Fruit fly (Drosophila melanogaster) whole organism, embryonic: ENCODE results near the gene Mal-B2.

Experiments
- Abd-B ChIP-seq: fragments of 200-800 bp; sonication (Bioruptor generic); optimal IDR thresholded peaks from 2 replicates; lab custom pipeline; 2018; ENCODE audit warnings: missing biosample characterization, mild to moderate bottlenecking, missing genetic modification characterization, moderate library complexity
- Asciz ChIP-seq: fragments of 200-800 bp; sonication (Bioruptor generic); optimal IDR thresholded peaks from 2 replicates; lab custom pipeline; 2017; ENCODE audit warnings: missing biosample characterization, mild to moderate bottlenecking, missing genetic modification characterization, missing genetic modification reagents
- CG10431 ChIP-seq: fragments of 200-800 bp; sonication (Bioruptor generic); optimal IDR thresholded peaks from 3 replicates; lab custom pipeline; 2018; ENCODE audit warnings: missing biosample characterization, mild to moderate bottlenecking, missing genetic modification characterization
- CG10543 ChIP-seq: fragments of 200-800 bp; sonication (Bioruptor generic); optimal IDR thresholded peaks from 3 replicates; lab custom pipeline; 2017; ENCODE audit warnings: missing biosample characterization, mild to moderate bottlenecking, missing genetic modification characterization, moderate library complexity
- CG12942 ChIP-seq: fragments of 200-800 bp; sonication (Bioruptor generic); optimal IDR thresholded peaks from 3 replicates; lab custom pipeline; 2016; ENCODE audit warnings: missing biosample characterization, missing genetic modification characterization
- CG15514 ChIP-seq: fragments of 200-800 bp; sonication (Bioruptor generic); optimal IDR thresholded peaks from 3 replicates; lab custom pipeline; 2017; ENCODE audit warnings: missing biosample characterization, missing genetic modification characterization, mild to moderate bottlenecking, moderate library complexity, missing genetic modification reagents
- CG1603 ChIP-seq: fragments of 200-800 bp; sonication (Bioruptor generic); optimal IDR thresholded peaks from 2 replicates; lab custom pipeline; 2019; ENCODE audit warnings: missing biosample characterization, mild to moderate bottlenecking, missing genetic modification characterization, moderate library complexity
- CG16779 ChIP-seq: fragments of 200-800 bp; sonication (Bioruptor generic); IDR thresholded peaks from 2 replicates; pipeline ENCODE4 v1.3.6; 2022; ENCODE audit warnings: missing biosample characterization, missing genetic modification characterization
- CG2889 ChIP-seq: fragments of 200-800 bp; sonication (Bioruptor generic); IDR thresholded peaks from 3 replicates; pipeline ENCODE4 v1.3.6; 2022; ENCODE audit warnings: missing biosample characterization, missing genetic modification characterization
- CG30020 ChIP-seq: fragments of 200-800 bp; optimal IDR thresholded peaks from 2 replicates; lab custom pipeline; 2019; ENCODE audit warnings: missing biosample characterization, mild to moderate bottlenecking, missing genetic modification characterization, moderate library complexity
- CG31365 ChIP-seq: fragments of 200-800 bp; sonication (Bioruptor generic); optimal IDR thresholded peaks from 2 replicates; lab custom pipeline; 2018; ENCODE audit warnings: missing biosample characterization, mild to moderate bottlenecking, missing genetic modification characterization
- CG32772 ChIP-seq: fragments of 200-800 bp; sonication (Bioruptor generic); IDR thresholded peaks from 2 replicates; pipeline ENCODE4 v1.3.6; 2022; ENCODE audit warnings: missing biosample characterization, missing genetic modification characterization
- CG34224 ChIP-seq: fragments of 200-800 bp; sonication (Bioruptor generic); IDR thresholded peaks from 3 replicates; pipeline ENCODE4 v1.3.6; 2022; ENCODE audit warnings: missing biosample characterization, missing genetic modification characterization; ENCODE audit not compliant: partially characterized antibody
- CG34422 ChIP-seq: fragments of 200-800 bp; sonication (Bioruptor generic); IDR thresholded peaks from 3 replicates; pipeline ENCODE4 v1.3.6; 2022; ENCODE audit warnings: missing biosample characterization, missing genetic modification characterization
- CG4282 ChIP-seq: fragments of 200-800 bp; sonication (Bioruptor generic); optimal IDR thresholded peaks from 2 replicates; lab custom pipeline; 2016; ENCODE audit warnings: missing biosample characterization, missing genetic modification characterization
- CG6254 ChIP-seq: fragments of 200-800 bp; sonication (Bioruptor generic); optimal IDR thresholded peaks from 3 replicates; lab custom pipeline; 2017; ENCODE audit warnings: mild to moderate bottlenecking, missing biosample characterization, missing genetic modification reagents, missing genetic modification characterization
- CG6791 ChIP-seq: fragments of 200-800 bp; sonication (Bioruptor generic); IDR thresholded peaks from 3 replicates; pipeline ENCODE4 v1.3.6; 2022; ENCODE audit warnings: missing biosample characterization, missing genetic modification characterization; ENCODE audit not compliant: partially characterized antibody
- CG7745 ChIP-seq: fragments of 200-800 bp; sonication (Bioruptor generic); optimal IDR thresholded peaks from 2 replicates; lab custom pipeline; 2018; ENCODE audit warnings: missing biosample characterization, mild to moderate bottlenecking, missing genetic modification characterization, moderate library complexity
- CG9817 ChIP-seq: fragments of 200-800 bp; sonication (Bioruptor generic); optimal IDR thresholded peaks from 2 replicates; lab custom pipeline; 2018; ENCODE audit warnings: missing biosample characterization, mild to moderate bottlenecking, missing genetic modification characterization, moderate library complexity
- D ChIP-seq, 2 experiments: fragments of 200-800 bp in 1 of 2; fragments of >200 bp in 1 of 2; sonication (Bioruptor generic) in 1 of 2; optimal IDR thresholded peaks; 2 replicates in 1 of 2; 3 replicates in 1 of 2; lab custom pipeline; 2017; ENCODE audit warnings: mild to moderate bottlenecking in 1 of 2, missing biosample characterization in 1 of 2, missing genetic modification characterization in 1 of 2, missing genetic modification reagents in 1 of 2
- Deaf1 ChIP-seq: fragments of 200-800 bp; optimal IDR thresholded peaks from 3 replicates; lab custom pipeline; 2019; ENCODE audit warnings: missing biosample characterization, mild to moderate bottlenecking, missing genetic modification characterization, moderate library complexity
- Dp ChIP-seq: fragments of 200-800 bp; sonication (Bioruptor generic); optimal IDR thresholded peaks from 2 replicates; lab custom pipeline; 2018; ENCODE audit warnings: missing biosample characterization, mild to moderate bottlenecking, missing genetic modification characterization, moderate library complexity
- Eip74EF ChIP-seq, 2 experiments: fragments of 200-800 bp in 1 of 2; fragments of >200 bp in 1 of 2; sonication (Bioruptor generic) in 1 of 2; optimal IDR thresholded peaks; 2 replicates each; lab custom pipeline; 2017 to 2019; ENCODE audit warnings: missing biosample characterization in 2 of 2, missing genetic modification characterization in 2 of 2, mild to moderate bottlenecking in 1 of 2, moderate library complexity in 1 of 2
- Hand ChIP-seq: fragments of 200-800 bp; sonication (Bioruptor generic); optimal IDR thresholded peaks from 2 replicates; lab custom pipeline; 2017; ENCODE audit warnings: mild to moderate bottlenecking, missing biosample characterization, missing genetic modification reagents, missing genetic modification characterization
- MESR4 ChIP-seq: fragments of 200-800 bp; sonication (Bioruptor generic); optimal IDR thresholded peaks from 2 replicates; lab custom pipeline; 2018; ENCODE audit warnings: missing biosample characterization, mild to moderate bottlenecking, missing genetic modification characterization, moderate library complexity
- Myb ChIP-seq: fragments of 200-800 bp; sonication (Bioruptor generic); optimal IDR thresholded peaks from 2 replicates; lab custom pipeline; 2016; ENCODE audit warnings: missing biosample characterization, missing genetic modification characterization
- NC2α ChIP-seq: fragments of 200-800 bp; sonication (Bioruptor generic); optimal IDR thresholded peaks from 2 replicates; lab custom pipeline; 2016; ENCODE audit warnings: missing biosample characterization, missing genetic modification characterization
- Opbp ChIP-seq: fragments of 200-800 bp; sonication (Bioruptor generic); IDR thresholded peaks from 3 replicates; pipeline ENCODE4 v1.3.6; 2022; ENCODE audit warnings: missing biosample characterization, missing genetic modification characterization; ENCODE audit not compliant: partially characterized antibody
- TFAM ChIP-seq: fragments of 200-800 bp; sonication (Bioruptor generic); optimal IDR thresholded peaks from 2 replicates; lab custom pipeline; 2017; ENCODE audit warnings: missing biosample characterization, missing genetic modification characterization, inconsistent platforms
- Tbp ChIP-seq: fragments of >200 bp; optimal IDR thresholded peaks from 2 replicates; lab custom pipeline; 2018; ENCODE audit warnings: missing biosample characterization, missing genetic modification characterization
- Xrp1 ChIP-seq: fragments of 200-800 bp; sonication (Bioruptor generic); IDR thresholded peaks from 2 replicates; pipeline ENCODE4 v1.3.6; 2022; ENCODE audit warnings: missing biosample characterization, missing genetic modification characterization
- bcd ChIP-seq: fragments of 200-800 bp; sonication (Bioruptor generic); optimal IDR thresholded peaks from 2 replicates; lab custom pipeline; 2017; ENCODE audit warnings: missing biosample characterization, mild to moderate bottlenecking, missing genetic modification characterization
- crc ChIP-seq: fragments of 200-800 bp; sonication (Bioruptor generic); optimal IDR thresholded peaks from 2 replicates; lab custom pipeline; 2016; ENCODE audit warnings: missing biosample characterization, missing genetic modification characterization
- disco-r ChIP-seq: fragments of 200-800 bp; sonication (Bioruptor generic); optimal IDR thresholded peaks from 2 replicates; lab custom pipeline; 2016; ENCODE audit warnings: missing biosample characterization, missing genetic modification characterization
- dmrt11E ChIP-seq: fragments of 200-800 bp; sonication (Bioruptor generic); optimal IDR thresholded peaks from 3 replicates; lab custom pipeline; 2018; ENCODE audit warnings: missing biosample characterization, mild to moderate bottlenecking, missing genetic modification characterization, moderate library complexity
- fd102C ChIP-seq: fragments of 200-800 bp; sonication (Bioruptor generic); optimal IDR thresholded peaks from 2 replicates; lab custom pipeline; 2018; ENCODE audit warnings: missing biosample characterization, mild to moderate bottlenecking, missing genetic modification characterization, moderate library complexity
- gro ChIP-seq: fragments of 200-800 bp; sonication (Bioruptor generic); optimal IDR thresholded peaks from 2 replicates; lab custom pipeline; 2016; ENCODE audit warnings: missing biosample characterization, missing genetic modification characterization
- jing ChIP-seq: fragments of 200-800 bp; sonication (Bioruptor generic); optimal IDR thresholded peaks from 2 replicates; lab custom pipeline; 2018; ENCODE audit warnings: missing biosample characterization, mild to moderate bottlenecking, missing genetic modification characterization
- lilli ChIP-seq: fragments of 200-800 bp; sonication (Bioruptor generic); optimal IDR thresholded peaks from 3 replicates; lab custom pipeline; 2016; ENCODE audit warnings: missing biosample characterization, missing genetic modification characterization
- nmo ChIP-seq: fragments of 200-800 bp; sonication (Bioruptor generic); optimal IDR thresholded peaks from 2 replicates; lab custom pipeline; 2018; ENCODE audit warnings: missing biosample characterization, mild to moderate bottlenecking, missing genetic modification characterization, moderate library complexity
- onecut ChIP-seq: fragments of 200-800 bp; sonication (Bioruptor generic); IDR thresholded peaks from 2 replicates; pipeline ENCODE4 v1.3.6; 2022; ENCODE audit warnings: missing biosample characterization, missing genetic modification characterization
- row ChIP-seq: fragments of 200-800 bp; sonication (Bioruptor generic); IDR thresholded peaks from 3 replicates; pipeline ENCODE4 v1.3.6; 2022; ENCODE audit warnings: missing biosample characterization, missing genetic modification characterization
- run ChIP-seq: fragments of 200-800 bp; sonication (Bioruptor generic); optimal IDR thresholded peaks from 3 replicates; lab custom pipeline; 2018; ENCODE audit warnings: missing biosample characterization, mild to moderate bottlenecking, missing genetic modification characterization
- sim ChIP-seq: fragments of 200-800 bp; sonication (Bioruptor generic); IDR thresholded peaks from 2 replicates; pipeline ENCODE4 v1.3.6; 2022; ENCODE audit warnings: missing biosample characterization, missing genetic modification characterization
- sna ChIP-seq: fragments of 200-800 bp; sonication (Bioruptor generic); IDR thresholded peaks from 2 replicates; pipeline ENCODE4 v1.3.6; 2022; ENCODE audit warnings: missing biosample characterization, missing genetic modification characterization; ENCODE audit not compliant: partially characterized antibody
- sob ChIP-seq: fragments of 200-800 bp; sonication (Bioruptor generic); IDR thresholded peaks from 2 replicates; pipeline ENCODE4 v1.3.6; 2022; ENCODE audit warnings: missing biosample characterization, missing genetic modification characterization
- tin ChIP-seq: fragments of 200-800 bp; sonication (Bioruptor generic); optimal IDR thresholded peaks from 3 replicates; lab custom pipeline; 2016; ENCODE audit warnings: missing biosample characterization, missing genetic modification characterization
- trh ChIP-seq: fragments of 200-800 bp; sonication (Bioruptor generic); optimal IDR thresholded peaks from 2 replicates; lab custom pipeline; 2016; ENCODE audit warnings: missing biosample characterization, missing genetic modification characterization
- yki ChIP-seq: fragments of >200 bp; optimal IDR thresholded peaks from 3 replicates; lab custom pipeline; 2018
- zen ChIP-seq: fragments of 200-800 bp; sonication (Bioruptor generic); optimal IDR thresholded peaks from 3 replicates; lab custom pipeline; 2018; ENCODE audit warnings: missing biosample characterization, mild to moderate bottlenecking, missing genetic modification characterization, moderate library complexity

The Mal-B2 gene

DNA sequence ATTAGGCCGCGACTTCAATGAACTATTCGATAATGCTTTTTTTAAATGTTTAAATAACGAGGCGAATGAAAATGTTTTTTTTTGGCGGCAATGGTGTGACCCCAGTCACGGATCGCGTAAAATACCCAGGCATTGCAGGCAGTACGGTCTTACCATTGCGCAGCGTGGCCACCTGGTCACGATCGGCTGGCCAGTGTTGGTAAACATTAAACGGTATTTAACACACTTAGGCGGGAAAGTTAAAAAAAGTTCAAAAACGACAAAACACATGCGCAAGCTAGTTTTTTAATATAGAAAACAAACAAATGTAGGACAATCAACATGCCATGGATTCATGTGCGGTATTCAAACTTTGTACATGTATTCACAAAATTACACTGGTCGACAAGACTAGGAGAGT is 20.5 kb upstream of the Mal-B2 start, which contains the start of gene esc (continued):
- TF ChIP-seq sim (GFP tag; lab: Robert Waterston, UW) (no peak), CG10431 (GFP tag; lab: Kevin White, UChicago) (no peak), fd102C (no peak), dmrt11E (tag; lab: Kevin White, UChicago) (no peak), CG32772 (GFP tag; lab: Robert Waterston, UW) (peak; percentile 43; the same call in 1 of the 2 replicates), CG9817 (peak; percentile 23), CG12942 (GFP tag; lab: Kevin White, UChicago) (peak; percentile 29), Hand (GFP tag; lab: Kevin White, UChicago) (no peak), Asciz (no peak), disco-r (GFP tag; lab: Kevin White, UChicago) (no peak), Opbp (peak; percentile 66), jing (GFP tag; lab: Kevin White, UChicago) (no peak), sob (GFP tag; lab: Robert Waterston, UW) (peak; percentile 61; the same call in 1 of the 2 replicates), MESR4 (GFP tag; lab: Kevin White, UChicago) (peak; percentile 35), run (no peak), CG6791 (peak; percentile 64; the same call in 2 of the 3 replicates), Dp (peak; percentile 98), row (GFP tag; lab: Robert Waterston, UW) (no peak), nmo (GFP tag; lab: Kevin White, UChicago) (peak; percentile 62), lilli (peak; percentile 39), zen (tag; lab: Kevin White, UChicago) (peak; percentile 62), CG7745 (tag; lab: Kevin White, UChicago) (no peak), CG6254 (GFP tag; lab: Kevin White, UChicago) (no peak), CG34422 (no peak), tin (GFP tag; lab: Kevin White, UChicago) (peak; percentile 30), CG15514 (GFP tag; lab: Kevin White, UChicago) (peak; percentile 46), CG4282 (GFP tag; lab: Kevin White, UChicago) (peak; percentile 61), onecut (GFP tag; lab: Robert Waterston, UW) (no peak), trh (no peak), sna (no peak), Tbp (GFP tag; lab: Kevin White, UChicago) (no peak), Deaf1 (no peak), Abd-B (GFP tag; lab: Kevin White, UChicago) (peak; percentile 2), bcd (GFP tag; lab: Kevin White, UChicago) (peak; percentile 26), CG1603 (tag; lab: Kevin White, UChicago) (peak; percentile 87), CG10543 (no peak), D (optimal IDR thresholded peaks at IDR 0.05; lab: Kevin White, UChicago) (no peak), D (GFP tag; optimal IDR thresholded peaks at IDR 0.05; lab: Kevin White, UChicago) (no peak), CG16779 (GFP tag; lab: Robert Waterston, UW) (no peak), Eip74EF (GFP tag; optimal IDR thresholded peaks at IDR 0.05; lab: Kevin White, UChicago) (no peak), Myb (GFP tag; lab: Kevin White, UChicago) (peak; percentile 76), Xrp1 (GFP tag; lab: Robert Waterston, UW) (no peak; the same call in 1 of the 2 replicates), CG30020 (tag; lab: Kevin White, UChicago) (no peak), CG31365 (tag; lab: Kevin White, UChicago) (no peak), CG2889 (GFP tag; lab: Robert Waterston, UW) (no peak), gro (peak; percentile 13), crc (GFP tag; lab: Kevin White, UChicago) (no peak), NC2α (GFP tag; lab: Kevin White, UChicago) (no peak), CG34224 (GFP tag; lab: Robert Waterston, UW) (peak; percentile 36; the same call in 1 of the 3 replicates), yki (lab: Kevin White, UChicago) (no peak), TFAM (no peak)
